Fruit fly (Drosophila melanogaster): Measurements from ENCODE around the gene CG4743.
A peak's percentile ranks its signal among the peaks of the same experiment; 100 is the strongest.

Gene CG4743

dm6 chr3R:25684859-25685258 lies 4.5 kb upstream of the CG4743 start, which contains the start of gene RpL27 (continued):
- peak; percentile 93 for TF ChIP-seq dm (GFP tag; optimal IDR thresholded peaks at IDR 0.05)
- peak; percentile 71 for TF ChIP-seq CG16813 (GFP tag; IDR thresholded peaks at IDR 0.05; ENCODE audit: partially characterized antibody)
- TF ChIP-seq trem (tag; optimal IDR thresholded peaks at IDR 0.05): peak; percentile 82
- peak; percentile 72 for TF ChIP-seq CG17359 (tag; optimal IDR thresholded peaks at IDR 0.05)
- TF ChIP-seq unc-4 (GFP tag; IDR thresholded peaks at IDR 0.05; ENCODE audit: partially characterized antibody): peak; percentile 74
- peak; percentile 81 for TF ChIP-seq her (GFP tag; optimal IDR thresholded peaks at IDR 0.05)
- TF ChIP-seq chm (GFP tag; IDR thresholded peaks at IDR 0.05): peak; percentile 75
- peak; percentile 83 for TF ChIP-seq CG13287 (GFP tag; IDR thresholded peaks at IDR 0.05; ENCODE audit: partially characterized antibody)
- peak; percentile 65 to 84 for TF ChIP-seq Pdp1 (GFP tag; optimal IDR thresholded peaks at IDR 0.05)
- 0 out of 2 replicates have a peak, but pooled peaks have one; percentile 38 for TF ChIP-seq Awh (GFP tag; IDR thresholded peaks at IDR 0.05)
- peak; percentile 84 for TF ChIP-seq CG18619 (GFP tag; optimal IDR thresholded peaks at IDR 0.05)
- TF ChIP-seq Spps (tag; optimal IDR thresholded peaks at IDR 0.05): peak; percentile 67
- peak; percentile 52 for TF ChIP-seq CG16863 (GFP tag; optimal IDR thresholded peaks at IDR 0.05)
- TF ChIP-seq CG14965 (GFP tag; optimal IDR thresholded peaks at IDR 0.05; ENCODE audit: borderline replicate concordance): peak; percentile 37
- no peak for TF ChIP-seq kay (GFP tag; optimal IDR thresholded peaks at IDR 0.05)
- no peak for TF ChIP-seq esg (GFP tag; conservative IDR thresholded peaks at IDR 0.05)
- peak; percentile 48 for TF ChIP-seq CG8281 (tag; optimal IDR thresholded peaks at IDR 0.05)
- TF ChIP-seq CG6272 (GFP tag; IDR thresholded peaks at IDR 0.05): peak; percentile 30
- TF ChIP-seq sug (tag; optimal IDR thresholded peaks at IDR 0.05): peak; percentile 84
- 0 out of 2 replicates have a peak, but pooled peaks have one; percentile 40 for TF ChIP-seq CG9215 (GFP tag; IDR thresholded peaks at IDR 0.05)
- TF ChIP-seq CG7271 (tag; optimal IDR thresholded peaks at IDR 0.05): peak; percentile 92
- TF ChIP-seq Antp (GFP tag; optimal IDR thresholded peaks at IDR 0.05): peak; percentile 33
- peak; percentile 88 for TF ChIP-seq CG17385 (GFP tag; optimal IDR thresholded peaks at IDR 0.05)
- TF ChIP-seq CG9727 (GFP tag; optimal IDR thresholded peaks at IDR 0.05): peak; percentile 88
- TF ChIP-seq Mes4 (GFP tag; optimal IDR thresholded peaks at IDR 0.05): peak; percentile 92
- TF ChIP-seq dysf (GFP tag; IDR thresholded peaks at IDR 0.05): peak; percentile 72; the same call in 2 of the 3 replicates
- peak; percentile 73 for TF ChIP-seq CG18764 (GFP tag; optimal IDR thresholded peaks at IDR 0.05)
- peak; percentile 59 for TF ChIP-seq al (GFP tag; IDR thresholded peaks at IDR 0.05)
- peak; percentile 98 for TF ChIP-seq Med (GFP tag)
- no peak for TF ChIP-seq ham (GFP tag; IDR thresholded peaks at IDR 0.05)
- TF ChIP-seq CG7963 (GFP tag; IDR thresholded peaks at IDR 0.05; ENCODE audit: partially characterized antibody): no peak
- 0 out of 2 replicates have a peak, but pooled peaks have one; percentile 52 for TF ChIP-seq wdn (GFP tag; IDR thresholded peaks at IDR 0.05)
- peak; percentile 51; the same call in 1 of the 3 replicates for TF ChIP-seq CG11695 (GFP tag; IDR thresholded peaks at IDR 0.05)
- peak; percentile 69 for TF ChIP-seq CG2202 (tag; optimal IDR thresholded peaks at IDR 0.05)
- TF ChIP-seq Atf6 (GFP tag; IDR thresholded peaks at IDR 0.05): peak; percentile 75
- TF ChIP-seq unpg (GFP tag; optimal IDR thresholded peaks at IDR 0.05): peak; percentile 76
- no peak for TF ChIP-seq Hr78 (GFP tag; optimal IDR thresholded peaks at IDR 0.05)
- TF ChIP-seq mld (GFP tag; IDR thresholded peaks at IDR 0.05; ENCODE audit: partially characterized antibody): no peak
- no peak for TF ChIP-seq CG3838 (GFP tag; optimal IDR thresholded peaks at IDR 0.05)
- peak; percentile 87 for TF ChIP-seq sqz (GFP tag; optimal IDR thresholded peaks at IDR 0.05)
- no peak for TF ChIP-seq CG4404 (GFP tag; IDR thresholded peaks at IDR 0.05)
- TF ChIP-seq tna (GFP tag; IDR thresholded peaks at IDR 0.05; ENCODE audit: partially characterized antibody): no peak; the same call in 1 of the 2 replicates
- peak; percentile 65 for TF ChIP-seq Oli (tag; optimal IDR thresholded peaks at IDR 0.05)
- TF ChIP-seq Doc3 (GFP tag; IDR thresholded peaks at IDR 0.05; ENCODE audit: partially characterized antibody): peak; percentile 34; the same call in 1 of the 3 replicates
- TF ChIP-seq Hey (tag; optimal IDR thresholded peaks at IDR 0.05): peak; percentile 74
- TF ChIP-seq CG11504 (tag; optimal IDR thresholded peaks at IDR 0.05): peak; percentile 78
- peak; percentile 88 for TF ChIP-seq CG1233 (GFP tag; optimal IDR thresholded peaks at IDR 0.05)
- no peak for TF ChIP-seq CG11560 (tag; IDR thresholded peaks at IDR 0.05)
- peak; percentile 79 for TF ChIP-seq CG34422 (GFP tag; IDR thresholded peaks at IDR 0.05)

Data from whole organism, embryonic.